Worm (Caenorhabditis elegans) whole organism, young adult: ENCODE data around the gene ZK1193.2.

Source experiments
- B0019.2 ChIP-seq: fragments of 200-800 bp; sonication (Bioruptor generic); conservative IDR thresholded peaks from 2 replicates; pipeline ENCODE4 v1.3.6; 2022; ENCODE audit warnings: missing genetic modification reagents, missing genetic modification characterization, missing compliant biosample characterization
- B0261.1 ChIP-seq: sonication (generic microtip); optimal IDR thresholded peaks from 2 replicates; lab custom pipeline; 2016; ENCODE audit warnings: mild to moderate bottlenecking, missing genetic modification characterization, moderate library complexity, missing compliant biosample characterization
- D2030.7 ChIP-seq: fragments of 200-800 bp; sonication (Bioruptor generic); IDR thresholded peaks from 2 replicates; pipeline ENCODE4 v1.3.6; 2022; ENCODE audit warnings: missing genetic modification reagents, missing genetic modification characterization, missing compliant biosample characterization
- F37B4.10 ChIP-seq: fragments of 200-800 bp; sonication (Bioruptor generic); IDR thresholded peaks from 2 replicates; pipeline ENCODE4 v1.3.6; 2022; ENCODE audit warnings: missing genetic modification characterization, missing compliant biosample characterization
- F49E8.2 ChIP-seq: sonication (generic microtip); optimal IDR thresholded peaks from 3 replicates; lab custom pipeline; 2017; ENCODE audit warnings: missing genetic modification characterization, mild to moderate bottlenecking, missing compliant biosample characterization, antibody characterized with exemption, moderate library complexity; ENCODE audit not compliant: insufficient read depth
- F57A8.1 ChIP-seq: fragments of 200-800 bp; sonication (Bioruptor generic); optimal IDR thresholded peaks from 2 replicates; lab custom pipeline; 2018; ENCODE audit warnings: mild to moderate bottlenecking, missing genetic modification characterization, moderate library complexity, missing compliant biosample characterization
- K11D2.4 ChIP-seq: fragments of 200-800 bp; sonication (Bioruptor generic); IDR thresholded peaks from 2 replicates; pipeline ENCODE4 v1.3.6; 2022; ENCODE audit warnings: missing genetic modification reagents, missing genetic modification characterization, missing compliant biosample characterization
- T26A5.8 ChIP-seq: sonication (generic microtip); optimal IDR thresholded peaks from 2 replicates; lab custom pipeline; 2016; ENCODE audit warnings: missing genetic modification characterization, missing compliant biosample characterization
- ama-1 ChIP-seq, 3 experiments: fragments of 150-350 bp in 1 of 3; sonication (generic microtip) in 2 of 3; optimal IDR thresholded peaks; 2 replicates each; lab custom pipeline; 2014 to 2018; ENCODE audit warnings: missing biosample characterization in 2 of 3, missing genetic modification characterization in 2 of 3, missing genetic modification reagents in 2 of 3
- aptf-2 ChIP-seq: fragments of 200-800 bp; sonication (Bioruptor generic); conservative IDR thresholded peaks from 2 replicates; pipeline ENCODE4 v1.3.6; 2022; ENCODE audit warnings: missing genetic modification reagents, missing genetic modification characterization, missing compliant biosample characterization
- athp-1 ChIP-seq: sonication (generic microtip); optimal IDR thresholded peaks from 2 replicates; lab custom pipeline; 2017; ENCODE audit warnings: mild to moderate bottlenecking, missing genetic modification characterization, missing compliant biosample characterization
- bed-1 ChIP-seq: fragments of 200-800 bp; sonication (Bioruptor generic); IDR thresholded peaks from 2 replicates; pipeline ENCODE4 v1.3.6; 2022; ENCODE audit warnings: missing genetic modification reagents, missing genetic modification characterization, missing compliant biosample characterization
- cebp-2 ChIP-seq: fragments of 200-800 bp; sonication (Bioruptor generic); IDR thresholded peaks from 2 replicates; pipeline ENCODE4 v1.3.6; 2022; ENCODE audit warnings: missing genetic modification characterization, missing compliant biosample characterization
- ceh-27 ChIP-seq: fragments of 200-800 bp; sonication (Bioruptor generic); optimal IDR thresholded peaks from 2 replicates; lab custom pipeline; 2018; ENCODE audit warnings: mild to moderate bottlenecking, missing genetic modification characterization, moderate library complexity, missing compliant biosample characterization
- ceh-40 ChIP-seq: fragments of 200-800 bp; sonication (Bioruptor generic); IDR thresholded peaks from 2 replicates; pipeline ENCODE4 v1.3.6; 2022; ENCODE audit warnings: missing genetic modification characterization, missing compliant biosample characterization
- ceh-58 ChIP-seq: fragments of 200-800 bp; sonication (Bioruptor generic); IDR thresholded peaks from 2 replicates; pipeline ENCODE4 v1.3.6; 2022; ENCODE audit warnings: missing genetic modification characterization, missing compliant biosample characterization
- ceh-79 ChIP-seq: sonication (generic microtip); optimal IDR thresholded peaks from 2 replicates; lab custom pipeline; 2017; ENCODE audit warnings: mild to moderate bottlenecking, missing genetic modification characterization, missing compliant biosample characterization
- ceh-91 ChIP-seq: fragments of 200-800 bp; sonication (Bioruptor generic); IDR thresholded peaks from 2 replicates; pipeline ENCODE4 v1.3.6; 2022; ENCODE audit warnings: missing genetic modification reagents, missing genetic modification characterization, missing compliant biosample characterization
- dpff-1 ChIP-seq: sonication (generic microtip); optimal IDR thresholded peaks from 2 replicates; lab custom pipeline; 2017; ENCODE audit warnings: mild to moderate bottlenecking, missing genetic modification characterization, missing compliant biosample characterization
- efl-1 ChIP-seq: fragments of 150-350 bp; optimal IDR thresholded peaks from 2 replicates; lab custom pipeline; 2014; ENCODE audit warnings: missing biosample characterization, missing genetic modification reagents, missing genetic modification characterization
- egl-44 ChIP-seq: fragments of 200-800 bp; sonication (Bioruptor generic); IDR thresholded peaks from 2 replicates; pipeline ENCODE4 v1.3.6; 2022; ENCODE audit warnings: missing genetic modification reagents, missing genetic modification characterization, missing compliant biosample characterization
- egrh-3 ChIP-seq: fragments of 200-800 bp; sonication (Bioruptor generic); IDR thresholded peaks from 2 replicates; pipeline ENCODE4 v1.3.6; 2022; ENCODE audit warnings: missing genetic modification reagents, missing genetic modification characterization, missing compliant biosample characterization
- lin-40 ChIP-seq: sonication (generic microtip); optimal IDR thresholded peaks from 2 replicates; lab custom pipeline; 2016; ENCODE audit warnings: missing genetic modification characterization, mild to moderate bottlenecking, missing compliant biosample characterization, missing genotype, missing genetic modification reagents
- mcd-1 ChIP-seq: fragments of 200-800 bp; sonication (Bioruptor generic); IDR thresholded peaks from 2 replicates; pipeline ENCODE4 v1.3.6; 2022; ENCODE audit warnings: missing genetic modification reagents, missing genetic modification characterization, missing compliant biosample characterization
- nfya-1 ChIP-seq: sonication (generic microtip); optimal IDR thresholded peaks from 2 replicates; lab custom pipeline; 2017; ENCODE audit warnings: antibody characterized with exemption, missing compliant biosample characterization, missing genetic modification characterization, borderline replicate concordance; ENCODE audit not compliant: insufficient read depth
- nfya-2 ChIP-seq: fragments of 200-800 bp; sonication (Bioruptor generic); IDR thresholded peaks from 2 replicates; pipeline ENCODE4 v1.3.6; 2022; ENCODE audit warnings: missing genetic modification reagents, missing genetic modification characterization, missing compliant biosample characterization
- nfyb-1 ChIP-seq: fragments of 200-800 bp; sonication (Bioruptor generic); IDR thresholded peaks from 2 replicates; pipeline ENCODE4 v1.3.6; 2022; ENCODE audit warnings: missing genetic modification reagents, missing genetic modification characterization, missing compliant biosample characterization
- nhr-80 ChIP-seq: sonication (generic microtip); optimal IDR thresholded peaks from 2 replicates; lab custom pipeline; 2016; ENCODE audit warnings: missing genetic modification characterization, missing compliant biosample characterization
- pbrm-1 ChIP-seq: fragments of 200-800 bp; sonication (Bioruptor generic); IDR thresholded peaks from 2 replicates; pipeline ENCODE4 v1.3.6; 2022; ENCODE audit warnings: missing genetic modification reagents, missing genetic modification characterization, missing compliant biosample characterization
- snpc-1.1 ChIP-seq: sonication (generic microtip); optimal IDR thresholded peaks from 2 replicates; lab custom pipeline; 2017; ENCODE audit warnings: missing genetic modification characterization, mild to moderate bottlenecking, missing compliant biosample characterization, antibody characterized with exemption, moderate library complexity, missing genotype, missing genetic modification reagents; ENCODE audit not compliant: insufficient read depth
- sptf-2 ChIP-seq: fragments of 200-800 bp; sonication (Bioruptor generic); optimal IDR thresholded peaks from 2 replicates; lab custom pipeline; 2018; ENCODE audit warnings: mild to moderate bottlenecking, missing genetic modification characterization, missing compliant biosample characterization
- tbp1 ChIP-seq: fragments of 200-800 bp; sonication (Bioruptor generic); optimal IDR thresholded peaks from 2 replicates; lab custom pipeline; 2018; ENCODE audit warnings: mild to moderate bottlenecking, missing genetic modification characterization, missing compliant biosample characterization
- zfh-2 ChIP-seq: fragments of 200-800 bp; sonication (Bioruptor generic); conservative IDR thresholded peaks from 2 replicates; pipeline ENCODE4 v1.3.6; 2022; ENCODE audit warnings: missing genetic modification reagents, missing genetic modification characterization, missing compliant biosample characterization
- ztf-26 ChIP-seq: sonication (generic microtip); optimal IDR thresholded peaks from 2 replicates; lab custom pipeline; 2017; ENCODE audit warnings: missing genetic modification characterization, missing compliant biosample characterization
- ztf-28 ChIP-seq: fragments of 200-800 bp; sonication (Bioruptor generic); IDR thresholded peaks from 2 replicates; pipeline ENCODE4 v1.3.6; 2022; ENCODE audit warnings: missing genetic modification reagents, missing genetic modification characterization, missing compliant biosample characterization
- ztf-3 ChIP-seq: fragments of 200-800 bp; sonication (Bioruptor generic); optimal IDR thresholded peaks from 2 replicates; lab custom pipeline; 2018; ENCODE audit warnings: mild to moderate bottlenecking, missing genetic modification characterization, missing compliant biosample characterization

ZK1193.2 gene

ce11 chrX:425535-425934 is at the start of gene ZK1193.2:
TSS of gene ZK1193.2 (minus strand) at chrX:425635.
- TF ChIP-seq snpc-1.1 (tag; lab: Kevin White, UChicago) (no peak), pbrm-1 (GFP tag; lab: Robert Waterston, UW) (no peak), ztf-3 (no peak), F49E8.2 (tag; lab: Kevin White, UChicago) (no peak), nfya-1 (tag; lab: Kevin White, UChicago) (no peak)

ce11 chrX:467338-467823 is 41.9 kb upstream of the ZK1193.2 start:
- TF ChIP-seq B0261.1 (tag; lab: Kevin White, UChicago) (no peak), nfya-1 (tag; lab: Kevin White, UChicago) (no peak), ztf-26 (tag; lab: Kevin White, UChicago) (no peak), ceh-79 (tag; lab: Kevin White, UChicago) (no peak), ceh-40 (GFP tag; lab: Robert Waterston, UW) (no peak), egrh-3 (GFP tag; lab: Robert Waterston, UW) (no peak), pbrm-1 (GFP tag; lab: Robert Waterston, UW) (no peak), dpff-1 (no peak), lin-40 (tag; lab: Kevin White, UChicago) (no peak), aptf-2 (GFP tag; lab: Robert Waterston, UW) (no peak), ceh-27 (GFP tag; lab: Kevin White, UChicago) (no peak), nfyb-1 (no peak), nfya-2 (no peak), nhr-80 (tag; lab: Kevin White, UChicago) (no peak), mcd-1 (GFP tag; lab: Robert Waterston, UW) (no peak), cebp-2 (GFP tag; lab: Robert Waterston, UW) (no peak)
- TF ChIP-seq, all 124 proteins: peak for 0

ce11 chrX:465931-466330 is 40.5 kb upstream of the ZK1193.2 start:
- TF ChIP-seq D2030.7 (GFP tag; lab: Robert Waterston, UW): peak; percentile 26
- 0 out of 2 replicates have a peak, but pooled peaks have one; percentile 11 for TF ChIP-seq bed-1 (GFP tag; lab: Robert Waterston, UW)
- 0 out of 2 replicates have a peak, but pooled peaks have one; percentile 53 for TF ChIP-seq ceh-58 (GFP tag; lab: Robert Waterston, UW)
- TF ChIP-seq aptf-2 (GFP tag; lab: Robert Waterston, UW): 0 out of 2 replicates have a peak, but pooled peaks have one; percentile 23
- 0 out of 2 replicates have a peak, but pooled peaks have one; percentile 8 for TF ChIP-seq B0019.2

- TF ChIP-seq K11D2.4: no peak
- TF ChIP-seq F37B4.10: 0 out of 2 replicates have a peak, but pooled peaks have one; percentile 37
- no peak for TF ChIP-seq ama-1 (optimal IDR thresholded peaks at IDR 0.05; lab: Kevin White, UChicago)
- TF ChIP-seq ama-1 (GFP tag; optimal IDR thresholded peaks at IDR 0.05; lab: Kevin White, UChicago): no peak
- 0 out of 2 replicates have a peak, but pooled peaks have one; percentile 45 for TF ChIP-seq cebp-2 (GFP tag; lab: Robert Waterston, UW)
- TF ChIP-seq egl-44: peak; percentile 30; the same call in 1 of the 2 replicates
- TF ChIP-seq F57A8.1 (GFP tag; lab: Kevin White, UChicago): no peak
- TF ChIP-seq egrh-3 (GFP tag; lab: Robert Waterston, UW): peak; percentile 80; the same call in 1 of the 2 replicates
- TF ChIP-seq zfh-2: peak; percentile 88
- TF ChIP-seq sptf-2 (GFP tag; lab: Kevin White, UChicago): peak; percentile 3
Measured at ce11 chrX:461623-462022, 36.2 kb upstream of the ZK1193.2 start.

ce11 chrX:460351-460750 is 34.9 kb upstream of the ZK1193.2 start, which contains the start of gene aagr-4:
TSS of gene aagr-4 (plus strand) at chrX:460651.
- TF ChIP-seq nhr-80 (tag; lab: Kevin White, UChicago) (no peak), athp-1 (no peak), T26A5.8 (tag; lab: Kevin White, UChicago) (no peak), efl-1 (GFP tag; lab: Kevin White, UChicago) (no peak), tbp1 (GFP tag; lab: Kevin White, UChicago) (no peak), ceh-91 (GFP tag; lab: Robert Waterston, UW) (no peak), ztf-28 (no peak), F57A8.1 (GFP tag; lab: Kevin White, UChicago) (no peak)
